Worm (Caenorhabditis elegans): ENCODE data around the gene C33H5.16.

The C33H5.16 gene

DNA sequence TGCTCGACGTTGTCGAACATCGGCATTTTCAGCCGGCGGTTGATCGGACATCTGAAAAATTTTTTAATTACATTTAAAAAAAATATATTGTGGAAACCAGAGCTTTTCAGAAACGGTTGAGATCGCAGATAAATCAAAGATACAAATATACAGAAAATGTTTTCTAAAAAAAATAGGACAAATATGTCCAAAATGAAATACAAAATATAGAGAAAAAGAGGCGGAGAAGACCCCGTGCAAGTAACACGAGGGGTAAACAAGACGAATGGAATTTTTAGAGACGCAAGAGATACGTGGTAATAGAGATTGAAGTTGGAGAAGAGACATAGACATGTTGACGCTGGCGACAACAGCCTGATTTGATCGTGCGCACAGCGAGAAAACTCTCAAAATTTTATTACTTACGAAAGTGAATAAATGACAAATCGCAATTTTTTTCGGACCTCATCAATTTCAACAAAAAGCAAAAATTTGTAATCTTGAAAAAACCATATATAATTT, 12.6 kb upstream of the C33H5.16 start, which contains the start of gene cdgs-1:
TSS of gene cdgs-1 (minus strand) at position 51 of the 501 bp plus-strand sequence.
- TF ChIP-seq dve-1 (tag; optimal IDR thresholded peaks at IDR 0.05; ENCODE audit: insufficient read depth) (peak; percentile 8), daf-12 (tag; optimal IDR thresholded peaks at IDR 0.05) (no peak), ceh-32 (tag; optimal IDR thresholded peaks at IDR 0.05; ENCODE audit: poor library complexity) (no peak), ctbp-1 (GFP tag; IDR thresholded peaks at IDR 0.05) (peak; percentile 23; the same call in 1 of the 2 replicates), F10B5.3 (tag; optimal IDR thresholded peaks at IDR 0.05) (no peak), nhr-237 (tag; optimal IDR thresholded peaks at IDR 0.05) (no peak), ces-1 (GFP tag; optimal IDR thresholded peaks at IDR 0.05) (peak; percentile 40), nhr-76 (tag; optimal IDR thresholded peaks at IDR 0.05) (no peak), hlh-11 (tag; optimal IDR thresholded peaks at IDR 0.05) (peak; percentile 72), T20F7.1 (GFP tag; optimal IDR thresholded peaks at IDR 0.05) (no peak), rbr-2 (tag; optimal IDR thresholded peaks at IDR 0.05) (peak; percentile 42), lsy-2 (tag; optimal IDR thresholded peaks at IDR 0.05) (peak in 1 of 2 experiments; percentile 57), lim-7 (GFP tag; IDR thresholded peaks at IDR 0.05) (no peak), dpl-1 (GFP tag; optimal IDR thresholded peaks at IDR 0.05) (peak; percentile 44), attf-4 (tag; optimal IDR thresholded peaks at IDR 0.05) (no peak), madf-5 (GFP tag; IDR thresholded peaks at IDR 0.05) (no peak), dmd-6 (GFP tag; IDR thresholded peaks at IDR 0.05) (no peak), nhr-77 (tag; optimal IDR thresholded peaks at IDR 0.05) (peak; percentile 38), unc-62 (GFP tag; optimal IDR thresholded peaks at IDR 0.05 in 1 of 2) (no peak), unc-62 (tag; optimal IDR thresholded peaks at IDR 0.05) (no peak), dmd-8 (GFP tag; IDR thresholded peaks at IDR 0.05) (no peak), mdl-1 (tag; optimal IDR thresholded peaks at IDR 0.05) (peak; percentile 59 to 90), nhr-111 (GFP tag; optimal IDR thresholded peaks at IDR 0.05) (no peak), nhr-11 (tag; optimal IDR thresholded peaks at IDR 0.05) (peak; percentile 44), mdt-29 (GFP tag; IDR thresholded peaks at IDR 0.05) (no peak), vab-7 (GFP tag; IDR thresholded peaks at IDR 0.05) (no peak), nhr-48 (tag; optimal IDR thresholded peaks at IDR 0.05) (no peak), Y75B8A.6 (GFP tag; IDR thresholded peaks at IDR 0.05) (no peak), nhr-10 (tag; optimal IDR thresholded peaks at IDR 0.05) (no peak), egl-27 (tag; optimal IDR thresholded peaks at IDR 0.05) (no peak), D1046.2 (GFP tag; IDR thresholded peaks at IDR 0.05) (no peak), hlh-30 (tag; optimal IDR thresholded peaks at IDR 0.05; ENCODE audit: insufficient read depth) (peak; percentile 96), cey-2 (tag; optimal IDR thresholded peaks at IDR 0.05; ENCODE audit: borderline replicate concordance, insufficient read depth) (no peak), Y48G9A.11 (GFP tag; IDR thresholded peaks at IDR 0.05) (no peak), pha-4 (GFP tag; IDR thresholded peaks at IDR 0.05) (no peak), pha-4 (tag; optimal IDR thresholded peaks at IDR 0.05) (peak; percentile 26), saeg-2 (GFP tag; IDR thresholded peaks at IDR 0.05) (no peak), F37D6.2 (tag; optimal IDR thresholded peaks at IDR 0.05) (no peak), lir-3 (tag; optimal IDR thresholded peaks at IDR 0.05) (no peak), nhr-28 (tag; optimal IDR thresholded peaks at IDR 0.05) (peak; percentile 64), fkh-10 (GFP tag; optimal IDR thresholded peaks at IDR 0.05) (peak; percentile 51), duxl-1 (tag; optimal IDR thresholded peaks at IDR 0.05; ENCODE audit: poor library complexity) (no peak), mep-1 (tag; optimal IDR thresholded peaks at IDR 0.05) (peak; percentile 48), Y5F2A.4 (GFP tag; optimal IDR thresholded peaks at IDR 0.05) (no peak), tag-97 (GFP tag; IDR thresholded peaks at IDR 0.05) (no peak), daf-16 (GFP tag; optimal IDR thresholded peaks at IDR 0.05) (no peak), daf-16 (tag; optimal IDR thresholded peaks at IDR 0.05) (peak; percentile 94), hmg-1.1 (GFP tag; IDR thresholded peaks at IDR 0.05) (0 out of 2 replicates have a peak, but pooled peaks have one; percentile 40), zip-2 (tag; optimal IDR thresholded peaks at IDR 0.05) (no peak), T26A8.4 (GFP tag; IDR thresholded peaks at IDR 0.05) (no peak), ceh-62 (tag; optimal IDR thresholded peaks at IDR 0.05) (no peak), lin-38 (GFP tag; IDR thresholded peaks at IDR 0.05) (0 out of 2 replicates have a peak, but pooled peaks have one; percentile 8)
